Fruit fly (Drosophila melanogaster) S2 (cell line): ENCODE data around the gene Npc2f.

Experiments
- CG8478 ChIP-seq: fragments of >200 bp; optimal IDR thresholded peaks from 2 replicates; lab custom pipeline; 2018
- CTCF ChIP-seq, 2 experiments: fragments of >200 bp; optimal IDR thresholded peaks; 2 replicates each; lab custom pipeline; 2018

The Npc2f gene

DNA sequence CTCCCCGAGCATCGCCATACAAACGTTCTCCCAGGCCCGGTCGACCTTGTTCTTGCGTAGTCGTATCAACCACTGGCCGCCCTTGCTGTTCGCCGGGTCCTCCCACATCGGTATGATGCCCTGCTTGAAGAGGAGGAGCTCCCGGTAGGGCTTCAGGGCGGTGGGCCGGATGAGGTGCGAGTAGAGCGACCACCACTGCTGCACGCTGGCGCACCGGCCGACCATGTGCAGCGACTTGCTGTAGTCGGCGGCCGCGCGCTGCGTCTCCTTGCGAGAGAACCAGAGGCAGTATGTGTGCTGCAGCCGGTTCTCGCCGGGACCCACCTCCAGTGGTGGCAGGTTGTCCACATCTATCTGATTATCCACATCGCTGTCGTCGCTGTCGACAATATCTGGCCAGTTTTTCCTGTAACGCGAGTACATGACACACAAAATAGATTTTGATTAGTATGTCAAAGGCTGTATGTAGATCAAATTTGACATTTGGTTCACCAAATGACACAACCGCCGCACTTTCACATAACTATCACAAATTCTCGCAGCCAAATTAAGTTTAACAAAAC, 30.7 kb upstream of the Npc2f start, which contains the start of gene CG10694:
Gene CG10694 (plus strand): TSS at position 513 of the 563 bp plus-strand sequence.
- TF ChIP-seq CG8478 (lab: Kevin White, UChicago) (no peak), CTCF (optimal IDR thresholded peaks at IDR 0.05; lab: Kevin White, UChicago) (no peak)

DNA sequence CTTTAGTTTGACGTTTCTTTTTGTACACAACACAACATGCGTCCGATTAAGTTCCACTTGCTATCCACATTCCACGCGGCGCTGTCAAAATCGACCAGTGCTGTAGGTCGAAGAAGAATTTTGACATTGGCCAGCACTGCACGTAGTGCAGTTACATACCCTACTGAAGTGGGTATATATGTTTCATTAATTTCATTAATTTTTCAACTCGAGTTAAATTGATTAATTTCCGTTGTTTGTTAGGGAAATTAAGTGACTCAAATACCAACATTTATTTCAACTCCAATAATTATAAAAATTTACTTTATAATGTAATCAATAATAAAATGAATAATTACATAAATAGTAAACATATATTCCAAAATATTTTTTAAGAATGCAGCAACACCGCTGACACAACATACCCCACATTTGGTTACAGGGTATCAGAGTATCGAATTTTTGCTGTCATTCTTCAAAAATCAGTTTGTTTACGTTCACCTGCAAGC, 28.7 kb upstream of the Npc2f start, which contains the start of the genes eIF4EHP and CG18428:
Gene eIF4EHP (minus strand): TSS at position 59 of the 488 bp plus-strand sequence.
Gene CG18428 (plus strand): TSS at position 435 of the 488 bp plus-strand sequence.
- no peak for TF ChIP-seq CTCF (optimal IDR thresholded peaks at IDR 0.05; lab: Kevin White, UChicago)
- no peak for TF ChIP-seq CG8478 (lab: Kevin White, UChicago)

DNA sequence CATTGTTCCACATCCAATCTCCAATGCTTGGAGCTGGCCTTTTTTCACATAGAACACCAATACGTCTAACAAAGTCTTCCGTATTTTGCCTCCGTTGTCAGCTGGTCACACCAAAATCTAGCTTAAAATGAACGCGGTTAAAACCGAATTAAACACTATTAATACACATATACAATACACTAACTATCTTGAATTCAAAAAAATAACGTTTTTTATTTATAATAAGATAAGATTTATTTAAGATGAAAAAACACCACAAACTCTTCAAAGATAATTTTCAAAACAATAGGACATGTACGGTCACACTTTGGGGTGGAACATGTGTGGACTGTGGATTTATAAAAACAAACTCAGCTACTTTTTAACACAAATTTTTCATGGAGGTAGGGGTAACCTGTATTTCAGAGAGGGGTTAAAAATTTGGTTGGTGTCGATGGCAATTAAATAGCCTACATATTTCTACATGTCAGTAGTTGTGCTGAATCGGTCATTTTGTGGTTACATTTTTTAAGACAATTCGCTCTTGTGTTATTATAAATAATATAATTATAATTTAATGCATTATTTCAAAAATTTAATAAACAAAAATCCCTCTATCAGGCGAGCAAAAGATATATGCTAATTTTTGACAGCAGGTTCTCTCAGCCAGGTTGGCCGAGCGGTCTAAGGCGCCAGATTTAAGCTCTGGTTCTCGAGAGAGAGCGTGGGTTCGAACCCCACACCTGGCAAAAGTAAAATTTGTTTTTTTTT, 25.2 kb upstream of the Npc2f start, which contains the start of gene CG13605:
Gene CG13605 (minus strand): TSS at position 70 of the 750 bp plus-strand sequence.
- TF ChIP-seq CG8478 (lab: Kevin White, UChicago): no peak
- no peak for TF ChIP-seq CTCF (optimal IDR thresholded peaks at IDR 0.05; lab: Kevin White, UChicago)

- TF ChIP-seq CG8478 (lab: Kevin White, UChicago) (no peak), CTCF (optimal IDR thresholded peaks at IDR 0.05; lab: Kevin White, UChicago) (no peak)
Observed at dm6 chr3R:24113070-24113385, 24.7 kb upstream of the Npc2f start, which contains the start of gene Root. Root (plus strand) TSS chr3R:24113286.

DNA sequence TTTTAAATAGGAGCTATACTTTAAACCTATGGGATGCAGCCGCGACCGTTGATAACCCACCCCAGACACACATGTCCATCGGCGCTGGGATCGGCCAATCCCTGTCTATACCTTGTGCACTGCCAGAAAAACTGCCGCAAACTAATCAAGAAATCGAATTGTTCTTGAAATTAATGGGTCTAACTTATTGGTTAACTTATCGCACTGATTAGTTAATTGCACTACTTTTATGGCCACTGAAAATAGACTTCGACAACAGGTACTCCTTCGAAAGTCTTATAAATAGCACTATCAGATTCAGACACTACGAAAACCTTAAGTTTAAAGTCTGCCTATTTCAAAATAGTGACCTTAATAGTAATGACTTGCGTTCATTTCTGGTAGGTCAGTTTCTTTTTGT, 21.5 kb upstream of the Npc2f start, which contains the start of gene CG13607:
Gene CG13607 (minus strand): TSS at position 143 of the 400 bp plus-strand sequence.
- TF ChIP-seq CTCF (optimal IDR thresholded peaks at IDR 0.05; lab: Kevin White, UChicago): no peak
- no peak for TF ChIP-seq CG8478 (lab: Kevin White, UChicago)

- TF ChIP-seq CTCF (optimal IDR thresholded peaks at IDR 0.05; lab: Kevin White, UChicago) (no peak), CG8478 (lab: Kevin White, UChicago) (no peak)
Observed at dm6 chr3R:24116972-24117371, 20.7 kb upstream of the Npc2f start.

DNA sequence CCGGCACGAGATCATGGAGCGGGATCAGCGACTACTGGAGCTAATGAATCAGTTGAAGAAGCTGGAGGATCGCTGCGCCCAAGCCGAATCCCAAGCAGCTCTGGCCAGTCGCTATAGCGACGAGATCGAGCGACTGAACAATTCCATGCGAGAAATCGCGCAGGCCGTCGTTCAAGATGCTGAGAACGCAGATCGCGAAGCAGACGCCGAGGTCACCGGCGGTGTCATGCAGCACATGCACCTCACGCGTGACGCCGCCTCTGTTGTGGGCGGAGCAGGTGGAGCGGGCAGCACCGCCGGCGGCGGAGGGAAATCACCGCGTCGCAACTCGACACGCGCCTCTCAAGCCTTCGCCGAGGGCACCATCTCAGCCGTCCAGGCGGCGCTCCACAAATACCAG, 16.0 kb upstream of the Npc2f start:
- TF ChIP-seq CG8478 (lab: Kevin White, UChicago): no peak
- TF ChIP-seq CTCF (optimal IDR thresholded peaks at IDR 0.05; lab: Kevin White, UChicago): no peak

DNA sequence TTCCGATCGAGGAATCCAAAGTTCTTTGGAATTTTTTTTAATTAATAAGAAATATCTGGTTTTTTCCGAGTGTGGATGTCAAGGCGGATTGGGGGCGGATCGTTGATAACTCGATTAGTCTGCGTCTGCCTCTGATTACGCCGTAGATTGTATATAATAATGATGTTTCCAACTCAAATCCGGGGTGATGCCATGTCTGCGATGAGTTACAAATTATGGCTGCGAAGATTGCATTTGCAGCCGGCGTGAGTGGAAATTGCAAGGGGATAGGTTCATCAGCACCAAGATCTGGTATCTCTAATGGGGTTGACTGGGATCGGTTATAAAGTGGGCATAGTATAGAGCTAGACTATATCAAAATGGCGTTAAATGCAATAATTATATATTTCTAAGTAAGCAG, 15.3 kb upstream of the Npc2f start:
- TF ChIP-seq CG8478 (lab: Kevin White, UChicago): no peak
- no peak for TF ChIP-seq CTCF (optimal IDR thresholded peaks at IDR 0.05; lab: Kevin White, UChicago)

DNA sequence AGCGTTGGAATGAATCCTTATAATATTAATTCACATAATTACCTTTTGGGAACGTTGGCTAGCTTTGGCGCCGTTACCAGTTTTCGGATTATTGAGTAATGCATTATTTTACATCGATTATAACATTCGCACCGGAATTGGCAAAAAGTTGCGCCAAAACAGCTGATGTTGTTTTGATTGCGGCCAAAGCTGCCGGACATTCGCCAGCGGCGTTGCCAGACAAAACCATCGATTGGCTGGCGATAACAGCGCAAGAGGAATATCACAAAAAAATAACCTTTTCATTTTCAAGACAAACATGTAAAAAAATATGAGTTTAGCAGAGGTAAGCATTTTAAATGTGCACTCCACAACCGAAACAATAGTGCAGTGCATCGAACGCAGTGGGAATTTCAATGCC, 7.6 kb upstream of the Npc2f start, which contains the start of the genes GatB and Tsc1:
Gene GatB (minus strand): TSS at position 176 of the 400 bp plus-strand sequence.
Gene Tsc1 (plus strand): TSS at position 228 of the 400 bp plus-strand sequence.
- TF ChIP-seq CTCF (optimal IDR thresholded peaks at IDR 0.05; lab: Kevin White, UChicago): peak in 1 of 2 experiments; percentile 12
- no peak for TF ChIP-seq CG8478 (lab: Kevin White, UChicago)

dm6 chr3R:24134580-24134979, 3.1 kb upstream of the Npc2f start, which contains the start of gene Sec10:
Sec10 (plus strand) TSS chr3R:24134831.
- TF ChIP-seq CG8478 (lab: Kevin White, UChicago) (no peak), CTCF (optimal IDR thresholded peaks at IDR 0.05; lab: Kevin White, UChicago) (no peak)

DNA sequence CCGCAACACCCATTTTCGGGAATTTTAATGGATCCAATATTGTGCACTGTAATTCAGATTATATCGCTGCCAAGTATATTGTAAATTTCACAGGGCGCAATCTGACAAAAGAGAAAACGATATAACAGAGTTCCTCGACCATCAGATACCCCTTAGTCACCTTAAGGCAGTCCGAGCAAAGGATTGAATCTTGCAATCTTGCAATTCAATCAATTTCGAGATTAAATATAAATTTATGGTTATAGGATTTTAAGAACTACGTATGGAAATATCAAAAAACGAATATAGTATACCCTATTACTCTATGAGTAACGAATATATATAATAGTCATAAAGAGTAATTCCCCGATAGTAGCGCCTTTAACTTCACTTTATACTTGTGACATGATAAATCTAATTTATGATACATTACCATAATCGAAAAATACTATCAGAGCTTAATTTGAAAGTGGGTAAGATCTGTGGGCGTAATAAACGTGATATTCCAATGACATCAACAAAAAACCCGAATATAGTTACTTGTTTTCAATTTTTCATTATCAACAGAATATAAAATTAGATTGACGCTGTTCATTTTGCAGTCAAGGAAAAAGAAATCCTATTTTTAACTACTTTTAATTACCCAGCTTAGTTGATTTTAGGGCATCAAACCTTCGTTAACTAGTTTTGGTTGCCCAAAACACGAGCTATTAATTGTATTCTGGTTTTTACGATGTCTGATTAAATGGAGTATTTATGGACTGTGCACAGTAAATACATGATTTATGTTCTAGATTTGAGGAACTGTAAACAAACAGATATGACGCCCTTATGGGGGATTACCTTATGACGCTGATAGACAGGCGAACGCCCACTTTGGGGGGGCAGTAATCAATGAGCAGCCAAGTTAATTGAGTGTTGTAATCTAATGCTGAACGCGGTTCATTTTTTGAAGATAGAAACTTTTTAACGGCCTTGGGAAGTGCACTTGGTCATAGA, 1.1 kb downstream of the Npc2f start:
- no peak for TF ChIP-seq CTCF (optimal IDR thresholded peaks at IDR 0.05; lab: Kevin White, UChicago)

DNA sequence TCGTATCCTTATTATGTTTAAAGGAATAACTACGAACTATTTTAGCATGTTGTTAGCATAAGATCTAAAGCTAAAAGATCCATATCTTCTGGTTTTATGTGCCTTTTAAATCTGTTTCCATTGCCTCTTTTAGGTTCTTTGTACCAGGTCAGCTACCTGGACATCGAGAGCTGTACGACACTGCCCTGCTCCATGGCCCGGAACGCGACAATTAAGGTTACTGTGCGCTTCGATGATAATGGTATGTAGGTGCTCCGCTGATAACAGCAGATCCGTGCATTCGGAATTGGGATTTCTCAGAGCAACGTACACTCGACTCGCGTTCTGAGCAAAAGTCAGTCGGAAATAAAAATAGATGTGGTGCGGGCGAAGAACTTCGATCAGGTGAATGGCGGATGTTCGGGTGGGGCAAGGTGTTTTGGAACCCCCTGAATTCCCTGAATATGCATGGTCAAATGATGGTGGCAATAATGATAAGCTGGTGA, 2.0 kb downstream of the Npc2f start:
- TF ChIP-seq CTCF (optimal IDR thresholded peaks at IDR 0.05; lab: Kevin White, UChicago): no peak
- no peak for TF ChIP-seq CG8478 (lab: Kevin White, UChicago)

dm6 chr3R:24141013-24141592, 3.4 kb downstream of the Npc2f start, which contains the start of gene Kal1:
Kal1 (plus strand) TSS chr3R:24141395.
- TF ChIP-seq CTCF (optimal IDR thresholded peaks at IDR 0.05; lab: Kevin White, UChicago): no peak
- no peak for TF ChIP-seq CG8478 (lab: Kevin White, UChicago)
